Worm (Caenorhabditis elegans) whole organism, L1 larva: ENCODE data around the gene str-143.

Experiments
- Y116A8C.19 ChIP-seq: sonication (generic microtip); optimal IDR thresholded peaks from 2 replicates; lab custom pipeline; 2016; ENCODE audit warnings: missing compliant biosample characterization, missing genetic modification characterization, borderline replicate concordance
- ama-1 ChIP-seq: fragments of 150-350 bp; optimal IDR thresholded peaks from 2 replicates; lab custom pipeline; 2014
- ceh-82 ChIP-seq, 3 experiments: fragments of 150-350 bp in 1 of 3; sonication (generic microtip) in 2 of 3; optimal IDR thresholded peaks; 2 replicates each; lab custom pipeline; 2014 to 2017; ENCODE audit warnings: missing biosample characterization in 3 of 3, missing genetic modification characterization in 3 of 3
- ceh-88 ChIP-seq: fragments of 200-800 bp; sonication (Bioruptor generic); IDR thresholded peaks from 2 replicates; pipeline ENCODE4 v1.3.6; 2022; ENCODE audit warnings: missing genetic modification characterization, missing compliant biosample characterization
- jun-1 ChIP-seq: fragments of 150-350 bp; optimal IDR thresholded peaks from 2 replicates; lab custom pipeline; 2014; ENCODE audit warnings: missing biosample characterization, missing genetic modification reagents, missing genetic modification characterization
- lin-13 ChIP-seq: fragments of 150-350 bp; optimal IDR thresholded peaks from 2 replicates; lab custom pipeline; 2014; ENCODE audit warnings: missing biosample characterization, missing genetic modification reagents, missing genetic modification characterization
- lsy-2 ChIP-seq, 2 experiments: fragments of 150-350 bp; optimal IDR thresholded peaks; 2 replicates each; lab custom pipeline; 2014; ENCODE audit warnings: missing biosample characterization in 2 of 2, missing genetic modification characterization in 2 of 2
- nhr-12 ChIP-seq: sonication (generic microtip); optimal IDR thresholded peaks from 2 replicates; lab custom pipeline; 2017; ENCODE audit warnings: missing biosample characterization, missing genetic modification characterization
- nhr-237 ChIP-seq: fragments of 150-350 bp; optimal IDR thresholded peaks from 2 replicates; lab custom pipeline; 2014; ENCODE audit warnings: missing biosample characterization, missing genetic modification characterization
- pqm-1 ChIP-seq: sonication (generic microtip); optimal IDR thresholded peaks from 3 replicates; lab custom pipeline; 2017; ENCODE audit warnings: missing biosample characterization, missing genetic modification characterization
- snpc-4 ChIP-seq: fragments of 150-350 bp; optimal IDR thresholded peaks from 2 replicates; lab custom pipeline; 2014; ENCODE audit warnings: missing biosample characterization, missing genetic modification characterization
- sox-4 ChIP-seq: sonication (generic microtip); optimal IDR thresholded peaks from 2 replicates; lab custom pipeline; 2016; ENCODE audit warnings: missing genetic modification characterization, missing compliant biosample characterization
- unc-62 ChIP-seq: fragments of 150-350 bp; optimal IDR thresholded peaks from 2 replicates; lab custom pipeline; 2014; ENCODE audit warnings: missing biosample characterization, missing genetic modification reagents, missing genetic modification characterization

ce11 chrV:8095378-8095777 lies 25.8 kb upstream of the str-143 start, which contains the start of gene str-146:
- TF ChIP-seq nhr-237: no peak
- TF ChIP-seq Y116A8C.19 (tag; lab: Kevin White, UChicago): no peak
- no peak for TF ChIP-seq pqm-1 (tag; lab: Kevin White, UChicago)
- TF ChIP-seq sox-4 (tag; lab: Kevin White, UChicago): no peak
- TF ChIP-seq nhr-12 (tag; lab: Kevin White, UChicago): no peak
- no peak for TF ChIP-seq jun-1 (tag; lab: Kevin White, UChicago)
- TF ChIP-seq unc-62 (GFP tag; lab: Kevin White, UChicago): no peak
- no peak for TF ChIP-seq lin-13 (GFP tag; lab: Kevin White, UChicago)
- no peak for TF ChIP-seq ceh-82 (tag; optimal IDR thresholded peaks at IDR 0.05; lab: Kevin White, UChicago)
- no peak for TF ChIP-seq snpc-4 (tag; lab: Kevin White, UChicago)
- no peak for TF ChIP-seq ceh-88 (GFP tag; lab: Robert Waterston, UW)
- no peak for TF ChIP-seq ama-1 (lab: Kevin White, UChicago)
- no peak for TF ChIP-seq lsy-2 (tag; optimal IDR thresholded peaks at IDR 0.05; lab: Kevin White, UChicago)
